Worm (Caenorhabditis elegans): ENCODE measurements around the gene msrp-6.

DNA sequence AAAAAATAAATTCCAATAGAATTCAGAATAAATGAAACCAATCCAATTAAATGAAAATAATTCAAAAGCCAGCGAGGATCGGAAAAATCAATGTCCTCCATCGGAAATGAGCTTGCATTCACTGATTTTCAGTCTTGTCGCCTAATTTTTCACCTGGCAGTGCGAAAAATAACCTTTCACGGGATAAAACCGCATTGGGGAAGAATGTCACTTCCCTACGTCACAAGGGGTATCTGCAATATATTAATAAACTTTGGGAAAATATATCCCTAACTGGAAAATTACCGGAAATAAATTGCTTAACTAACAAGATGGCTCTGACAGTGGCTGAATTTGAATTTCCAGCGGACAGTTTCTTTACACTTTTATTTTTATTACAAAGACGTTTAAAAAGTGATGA is 13.9 kb upstream of the msrp-6 start, which contains the start of gene sri-77:
- TF ChIP-seq nhr-237 (tag; optimal IDR thresholded peaks at IDR 0.05): no peak
- TF ChIP-seq unc-62 (GFP tag; optimal IDR thresholded peaks at IDR 0.05): no peak
- no peak for TF ChIP-seq tbx-8 (GFP tag; optimal IDR thresholded peaks at IDR 0.05)
- no peak for TF ChIP-seq ceh-39 (tag; optimal IDR thresholded peaks at IDR 0.05)
- TF ChIP-seq ztf-11 (tag; optimal IDR thresholded peaks at IDR 0.05): no peak

Measured in whole organism, mixed stage, embryonic.